Worm (Caenorhabditis elegans) whole organism, midembryonic: ENCODE data around the gene syf-2.

ENCODE experiments used
- T22C8.4 ChIP-seq: fragments of 200-800 bp; sonication (Bioruptor generic); IDR thresholded peaks from 2 replicates; pipeline ENCODE4 v1.3.6; 2022; ENCODE audit warnings: missing genetic modification characterization, missing compliant biosample characterization
- cog-1 ChIP-seq: sonication (generic microtip); optimal IDR thresholded peaks from 2 replicates; lab custom pipeline; 2016; ENCODE audit warnings: missing genetic modification characterization, missing compliant biosample characterization
- flt-1 ChIP-seq: fragments of 200-800 bp; sonication (Bioruptor generic); IDR thresholded peaks from 2 replicates; pipeline ENCODE4 v1.3.6; 2022; ENCODE audit warnings: missing genetic modification characterization, missing compliant biosample characterization
- ref-1 ChIP-seq: fragments of 200-800 bp; sonication (Bioruptor generic); conservative IDR thresholded peaks from 2 replicates; pipeline ENCODE4 v1.3.6; 2022; ENCODE audit warnings: missing genetic modification reagents, missing genetic modification characterization, missing compliant biosample characterization
- tab-1 ChIP-seq: fragments of 200-800 bp; sonication (Bioruptor generic); IDR thresholded peaks from 2 replicates; pipeline ENCODE4 v1.3.6; 2022; ENCODE audit warnings: missing genetic modification characterization, missing compliant biosample characterization
- ztf-23 ChIP-seq: fragments of 200-800 bp; sonication (Bioruptor generic); IDR thresholded peaks from 2 replicates; pipeline ENCODE4 v1.3.6; 2022; ENCODE audit warnings: missing genetic modification reagents, missing genetic modification characterization, missing compliant biosample characterization

- no peak; the same call in 1 of the 2 replicates for TF ChIP-seq flt-1 (GFP tag; lab: Robert Waterston, UW)
- peak; percentile 67; the same call in 1 of the 2 replicates for TF ChIP-seq ztf-23 (GFP tag; lab: Robert Waterston, UW)
- no peak for TF ChIP-seq T22C8.4
- TF ChIP-seq ref-1 (GFP tag; lab: Robert Waterston, UW): no peak
- peak; percentile 75 for TF ChIP-seq cog-1 (tag; lab: Kevin White, UChicago)
- no peak for TF ChIP-seq tab-1 (GFP tag; lab: Robert Waterston, UW)
Measured at ce11 chrIII:7162065-7162762, at the start of gene syf-2, which contains the start of gene K04G7.1.
